Fruit fly (Drosophila melanogaster): ENCODE results near the gene GC.

- TF ChIP-seq h (optimal IDR thresholded peaks at IDR 0.05), result no peak
- no peak for TF ChIP-seq Myc (optimal IDR thresholded peaks at IDR 0.05)
- TF ChIP-seq insv (optimal IDR thresholded peaks at IDR 0.05), result no peak
- TF ChIP-seq psq (optimal IDR thresholded peaks at IDR 0.05), result no peak
Observed at dm6 chr3L:1573191-1573590, 55.9 kb downstream of the GC start.

All from Kc167 (cell line).